Fruit fly (Drosophila melanogaster): ENCODE measurements around the gene hec.
A peak's percentile ranks its signal among the peaks of the same experiment; 100 is the strongest.

Gene hec

DNA sequence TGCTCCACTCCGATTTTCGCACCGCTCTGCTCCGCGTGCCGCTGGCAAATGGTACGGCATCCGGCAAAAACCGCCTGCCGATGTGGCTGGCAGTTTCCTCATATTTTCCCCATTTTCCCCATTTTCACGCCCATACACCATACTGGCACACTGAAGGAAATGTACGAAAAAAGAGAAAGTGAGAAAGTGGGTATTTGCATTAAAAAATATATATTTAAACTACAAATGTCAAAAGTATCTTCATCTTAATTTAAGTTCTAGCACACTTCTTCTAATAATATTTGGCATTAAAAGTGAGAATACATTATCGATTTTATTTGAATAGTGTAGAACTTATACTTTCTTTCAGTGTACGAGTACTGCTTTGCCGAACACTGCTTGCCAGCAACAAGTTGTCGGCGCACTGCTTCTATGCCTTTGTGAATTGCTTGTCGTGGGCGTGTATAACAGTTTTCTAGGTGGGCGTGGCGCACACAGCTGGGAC is at the start of gene hec:
Gene hec (minus strand): TSS at position 51 of the 484 bp plus-strand sequence.
- TF ChIP-seq ato (GFP tag; IDR thresholded peaks at IDR 0.05; ENCODE audit: partially characterized antibody) = no peak
- TF ChIP-seq hbn (GFP tag; IDR thresholded peaks at IDR 0.05; ENCODE audit: partially characterized antibody) = no peak
- no peak for TF ChIP-seq zen (tag; optimal IDR thresholded peaks at IDR 0.05)
- no peak for TF ChIP-seq NFAT (GFP tag; IDR thresholded peaks at IDR 0.05)
- no peak for TF ChIP-seq CG32767 (GFP tag; IDR thresholded peaks at IDR 0.05)
- TF ChIP-seq NK7.1 (GFP tag; optimal IDR thresholded peaks at IDR 0.05) = no peak
- no peak for TF ChIP-seq gcm (GFP tag; optimal IDR thresholded peaks at IDR 0.05)
- peak; percentile 23 for TF ChIP-seq CG3065 (GFP tag; optimal IDR thresholded peaks at IDR 0.05)
- TF ChIP-seq CG11560 (tag; IDR thresholded peaks at IDR 0.05) = no peak
- TF ChIP-seq h (optimal IDR thresholded peaks at IDR 0.05) = no peak
- no peak for TF ChIP-seq abd-A (tag; optimal IDR thresholded peaks at IDR 0.05)
- TF ChIP-seq Hr51 (GFP tag; optimal IDR thresholded peaks at IDR 0.05) = peak in 1 of 2 experiments; percentile 43
- peak; percentile 29; the same call in 1 of the 2 replicates for TF ChIP-seq CG31441 (GFP tag; IDR thresholded peaks at IDR 0.05)
- peak; percentile 15; the same call in 1 of the 2 replicates for TF ChIP-seq E2f2 (GFP tag; IDR thresholded peaks at IDR 0.05)
- TF ChIP-seq gce (GFP tag; IDR thresholded peaks at IDR 0.05) = no peak
- no peak for TF ChIP-seq CG10654 (GFP tag; optimal IDR thresholded peaks at IDR 0.05)
- no peak for TF ChIP-seq CG18619 (GFP tag; optimal IDR thresholded peaks at IDR 0.05)
- no peak for TF ChIP-seq hth (optimal IDR thresholded peaks at IDR 0.05)
- peak; percentile 25 for TF ChIP-seq Fer3 (tag; optimal IDR thresholded peaks at IDR 0.05)
- TF ChIP-seq Sry-β (GFP tag; optimal IDR thresholded peaks at IDR 0.05) = no peak
- TF ChIP-seq Fer1 (GFP tag; optimal IDR thresholded peaks at IDR 0.05) = peak; percentile 50
- TF ChIP-seq Hmr (GFP tag; optimal IDR thresholded peaks at IDR 0.05) = peak; percentile 35
- TF ChIP-seq usp (GFP tag; optimal IDR thresholded peaks at IDR 0.05) = no peak
- TF ChIP-seq jumu (GFP tag; optimal IDR thresholded peaks at IDR 0.05) = no peak
- TF ChIP-seq fd96Cb (tag; optimal IDR thresholded peaks at IDR 0.05) = peak; percentile 16
- no peak for TF ChIP-seq Kr (GFP tag; optimal IDR thresholded peaks at IDR 0.05)
- no peak for TF ChIP-seq Opbp (GFP tag; IDR thresholded peaks at IDR 0.05; ENCODE audit: partially characterized antibody)
- no peak for TF ChIP-seq pan (optimal IDR thresholded peaks at IDR 0.05)
- TF ChIP-seq pan (GFP tag; optimal IDR thresholded peaks at IDR 0.05 in 1 of 2, IDR thresholded peaks at IDR 0.05 in 1 of 2) = peak in 1 of 2 experiments; percentile 14
- TF ChIP-seq Ada2b (GFP tag; IDR thresholded peaks at IDR 0.05) = peak; percentile 13; the same call in 1 of the 2 replicates
- peak; percentile 12 for TF ChIP-seq CG13296 (GFP tag; optimal IDR thresholded peaks at IDR 0.05)
- TF ChIP-seq CG6654 (GFP tag; optimal IDR thresholded peaks at IDR 0.05) = no peak
- TF ChIP-seq Bdp1 (GFP tag; optimal IDR thresholded peaks at IDR 0.05) = no peak
- no peak for TF ChIP-seq tup (GFP tag; optimal IDR thresholded peaks at IDR 0.05)
- TF ChIP-seq row (GFP tag; IDR thresholded peaks at IDR 0.05) = no peak; the same call in 2 of the 3 replicates
- peak; percentile 25; the same call in 2 of the 3 replicates for TF ChIP-seq tgo (GFP tag; IDR thresholded peaks at IDR 0.05)
- TF ChIP-seq CG2120 (GFP tag; optimal IDR thresholded peaks at IDR 0.05) = peak; percentile 58
- no peak for TF ChIP-seq CG14441 (GFP tag; IDR thresholded peaks at IDR 0.05)
- TF ChIP-seq odd (GFP tag; optimal IDR thresholded peaks at IDR 0.05) = no peak
- 0 out of 2 replicates have a peak, but pooled peaks have one; percentile 19 for TF ChIP-seq CG3847 (GFP tag; IDR thresholded peaks at IDR 0.05)
- peak; percentile 7 for TF ChIP-seq CG7556 (GFP tag; optimal IDR thresholded peaks at IDR 0.05)
- no peak for TF ChIP-seq CG6272 (GFP tag; IDR thresholded peaks at IDR 0.05)
- no peak for TF ChIP-seq E2f1 (GFP tag; IDR thresholded peaks at IDR 0.05)
- no peak for TF ChIP-seq prd (optimal IDR thresholded peaks at IDR 0.05)
- TF ChIP-seq prd (GFP tag; IDR thresholded peaks at IDR 0.05) = peak; percentile 35; the same call in 1 of the 3 replicates
- TF ChIP-seq ewg (GFP tag; optimal IDR thresholded peaks at IDR 0.05) = no peak
- TF ChIP-seq lab (GFP tag; optimal IDR thresholded peaks at IDR 0.05) = peak; percentile 36
- TF ChIP-seq CG12219 (GFP tag; optimal IDR thresholded peaks at IDR 0.05) = no peak
- TF ChIP-seq zfh2 (GFP tag; optimal IDR thresholded peaks at IDR 0.05) = no peak
- TF ChIP-seq sens (GFP tag) = peak; percentile 71
- TF ChIP-seq ind (GFP tag; optimal IDR thresholded peaks at IDR 0.05) = peak; percentile 21
- peak; percentile 31 for TF ChIP-seq CG15269 (tag; optimal IDR thresholded peaks at IDR 0.05)

All from whole organism, embryonic.